In the genomic region with DNA sequence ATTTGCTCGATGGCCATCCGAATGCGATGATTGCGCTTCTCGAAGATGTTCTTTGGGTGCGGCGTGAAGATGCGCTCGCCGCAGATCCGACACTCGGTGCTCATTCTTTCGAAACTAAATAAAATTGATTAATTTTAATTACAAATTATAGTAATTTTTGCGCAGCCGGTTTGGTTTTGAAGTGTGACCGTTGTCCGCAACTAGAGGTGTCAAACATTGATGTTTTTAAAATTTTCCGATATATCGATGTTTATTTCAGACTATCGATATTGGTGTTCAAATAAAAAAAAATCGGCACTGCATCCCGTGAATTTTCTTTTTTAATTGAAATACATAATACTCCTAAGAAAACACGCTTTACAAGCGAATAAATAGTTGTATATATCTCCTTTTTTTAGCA, we compare ENCODE assay signal across 4 fruit fly cellular contexts.
A peak's percentile ranks its signal among the peaks of the same experiment; 100 is the strongest.
TF ChIP-seq lines count a peak whose summit lies in the region.

Gene Odj (minus strand): TSS at position 209 of the 400 bp plus-strand sequence.

- no peak for TF ChIP-seq CTCF in whole organism, embryonic (GFP tag; optimal IDR thresholded peaks at IDR 0.05; lab: Kevin White, UChicago)

TF ChIP-seq in whole organism, adult, 20 proteins besides CTCF, POLR2A, EP300 and RAD21:
- TF ChIP-seq CG7101 (tag; optimal IDR thresholded peaks at IDR 0.05; lab: Kevin White, UChicago) (peak; percentile 10), Mnt (GFP tag; optimal IDR thresholded peaks at IDR 0.05; lab: Kevin White, UChicago) (peak; percentile 7), toe (GFP tag; optimal IDR thresholded peaks at IDR 0.05; lab: Kevin White, UChicago) (peak; percentile 26), bab1 (GFP tag; optimal IDR thresholded peaks at IDR 0.05; lab: Kevin White, UChicago) (peak; percentile 35), CG12768 (GFP tag; optimal IDR thresholded peaks at IDR 0.05; lab: Kevin White, UChicago) (no peak)

TF ChIP-seq in whole organism, embryonic, 481 proteins besides CTCF, POLR2A, EP300 and RAD21 (continues in another document):
- TF ChIP-seq CG9797 (GFP tag; optimal IDR thresholded peaks at IDR 0.05; lab: Kevin White, UChicago) (peak; percentile 77), unpg (GFP tag; optimal IDR thresholded peaks at IDR 0.05; lab: Kevin White, UChicago) (no peak), slbo (GFP tag; IDR thresholded peaks at IDR 0.05; lab: Robert Waterston, UW) (peak; percentile 44; the same call in 1 of the 2 replicates), CG15601 (tag; optimal IDR thresholded peaks at IDR 0.05; lab: Kevin White, UChicago) (peak; percentile 3), CG9932 (GFP tag; IDR thresholded peaks at IDR 0.05; lab: Robert Waterston, UW) (peak; percentile 64), CG12391 (tag; optimal IDR thresholded peaks at IDR 0.05; lab: Kevin White, UChicago) (peak; percentile 43), hb (GFP tag; IDR thresholded peaks at IDR 0.05; lab: Robert Waterston, UW; ENCODE audit: partially characterized antibody) (peak; percentile 78), zen2 (GFP tag; IDR thresholded peaks at IDR 0.05; lab: Robert Waterston, UW; ENCODE audit: partially characterized antibody) (peak; percentile 95), CG3163 (GFP tag; optimal IDR thresholded peaks at IDR 0.05; lab: Kevin White, UChicago) (no peak), ftz-f1 (GFP tag; optimal IDR thresholded peaks at IDR 0.05; lab: Kevin White, UChicago) (no peak), slp2 (GFP tag; optimal IDR thresholded peaks at IDR 0.05; lab: Kevin White, UChicago) (no peak), CG34376 (GFP tag; optimal IDR thresholded peaks at IDR 0.05; lab: Kevin White, UChicago) (peak; percentile 24), Fer1 (GFP tag; optimal IDR thresholded peaks at IDR 0.05; lab: Kevin White, UChicago) (peak; percentile 4), CG1603 (tag; optimal IDR thresholded peaks at IDR 0.05; lab: Kevin White, UChicago) (peak; percentile 41), CG11085 (GFP tag; IDR thresholded peaks at IDR 0.05; lab: Robert Waterston, UW) (no peak), CG7963 (GFP tag; IDR thresholded peaks at IDR 0.05; lab: Robert Waterston, UW; ENCODE audit: partially characterized antibody) (peak; percentile 74), mam (GFP tag; optimal IDR thresholded peaks at IDR 0.05; lab: Kevin White, UChicago) (peak; percentile 14), CG8359 (GFP tag; optimal IDR thresholded peaks at IDR 0.05; lab: Kevin White, UChicago; ENCODE audit: borderline replicate concordance) (no peak), CG17912 (GFP tag; optimal IDR thresholded peaks at IDR 0.05; lab: Kevin White, UChicago) (no peak), dysf (GFP tag; IDR thresholded peaks at IDR 0.05; lab: Robert Waterston, UW) (no peak), CG15073 (GFP tag; optimal IDR thresholded peaks at IDR 0.05; lab: Kevin White, UChicago) (no peak), Atf6 (GFP tag; IDR thresholded peaks at IDR 0.05; lab: Robert Waterston, UW) (0 out of 2 replicates have a peak, but pooled peaks have one; percentile 14), cwo (GFP tag; optimal IDR thresholded peaks at IDR 0.05; lab: Kevin White, UChicago) (no peak), Dp (GFP tag; optimal IDR thresholded peaks at IDR 0.05; lab: Kevin White, UChicago) (peak; percentile 72), CG10267 (tag; optimal IDR thresholded peaks at IDR 0.05; lab: Kevin White, UChicago) (peak; percentile 75)

TF ChIP-seq in whole organism, prepupa, 60 proteins besides CTCF, POLR2A, EP300 and RAD21:
- no peak for TF ChIP-seq CG8632 (GFP tag; optimal IDR thresholded peaks at IDR 0.05; lab: Kevin White, UChicago)
- TF ChIP-seq dac (GFP tag; optimal IDR thresholded peaks at IDR 0.05; lab: Kevin White, UChicago) = no peak
- TF ChIP-seq CG10669 (GFP tag; optimal IDR thresholded peaks at IDR 0.05; lab: Kevin White, UChicago) = no peak
- TF ChIP-seq Eip78C (GFP tag; lab: Kevin White, UChicago) = no peak
- TF ChIP-seq esn (GFP tag; optimal IDR thresholded peaks at IDR 0.05; lab: Kevin White, UChicago) = peak; percentile 33
- no peak for TF ChIP-seq CG15336 (GFP tag; IDR thresholded peaks at IDR 0.05; lab: Robert Waterston, UW)
- no peak for TF ChIP-seq fd59A (GFP tag; optimal IDR thresholded peaks at IDR 0.05; lab: Kevin White, UChicago)
- peak; percentile 59 for TF ChIP-seq fkh (GFP tag; optimal IDR thresholded peaks at IDR 0.05; lab: Kevin White, UChicago)

TF ChIP-seq in whole organism, wandering third instar larva, 38 proteins besides CTCF, POLR2A, EP300 and RAD21:
- no peak for TF ChIP-seq Hr78 (GFP tag; optimal IDR thresholded peaks at IDR 0.05; lab: Kevin White, UChicago)
- peak; percentile 72 for TF ChIP-seq Hr83 (GFP tag; optimal IDR thresholded peaks at IDR 0.05; lab: Kevin White, UChicago; ENCODE audit: poor library complexity, severe bottlenecking)
